Worm (Caenorhabditis elegans) whole organism, L1 larva: ENCODE data around the gene C53A5.13.
A peak's percentile ranks its signal among the peaks of the same experiment; 100 is the strongest.

Source experiments
- C16A3.4 ChIP-seq: fragments of 150-350 bp; optimal IDR thresholded peaks from 2 replicates; lab custom pipeline; 2014; ENCODE audit warnings: missing biosample characterization, missing genetic modification characterization
- C34B4.2 ChIP-seq: sonication (generic microtip); optimal IDR thresholded peaks from 2 replicates; lab custom pipeline; 2017; ENCODE audit warnings: mild to moderate bottlenecking, missing genetic modification characterization, missing compliant biosample characterization
- F16B12.6 ChIP-seq: fragments of 150-350 bp; optimal IDR thresholded peaks from 2 replicates; lab custom pipeline; 2014; ENCODE audit warnings: missing biosample characterization, missing genetic modification characterization
- ceh-8 ChIP-seq: fragments of 200-800 bp; sonication (Bioruptor generic); optimal IDR thresholded peaks from 2 replicates; lab custom pipeline; 2018; ENCODE audit warnings: mild to moderate bottlenecking, missing genetic modification characterization, moderate library complexity, missing compliant biosample characterization
- efl-1 ChIP-seq, 4 experiments: fragments of 150-350 bp; optimal IDR thresholded peaks in 3 of 4; peaks in 1 of 4; 1 replicate in 1 of 4; 2 replicates in 3 of 4; lab custom pipeline; 2014; ENCODE audit warnings: missing biosample characterization in 2 of 4, missing genetic modification characterization in 2 of 4, missing genetic modification reagents in 2 of 4
- efl-3 ChIP-seq: fragments of 200-800 bp; sonication (Bioruptor generic); optimal IDR thresholded peaks from 2 replicates; lab custom pipeline; 2018; ENCODE audit warnings: mild to moderate bottlenecking, missing genetic modification characterization, missing compliant biosample characterization
- egl-13 ChIP-seq: sonication (generic microtip); optimal IDR thresholded peaks from 2 replicates; lab custom pipeline; 2016; ENCODE audit warnings: missing genotype, missing genetic modification reagents, missing genetic modification characterization, missing compliant biosample characterization
- ets-5 ChIP-seq: fragments of 200-800 bp; sonication (Bioruptor generic); IDR thresholded peaks from 2 replicates; pipeline ENCODE4 v1.3.6; 2022; ENCODE audit warnings: missing genetic modification characterization, missing compliant biosample characterization
- fkh-4 ChIP-seq: sonication (generic microtip); optimal IDR thresholded peaks from 2 replicates; lab custom pipeline; 2016; ENCODE audit warnings: missing compliant biosample characterization, missing genetic modification characterization, borderline replicate concordance
- fos-1 ChIP-seq: fragments of 150-350 bp; optimal IDR thresholded peaks from 2 replicates; lab custom pipeline; 2014; ENCODE audit warnings: missing biosample characterization, missing genetic modification characterization
- hpl-2 ChIP-seq: fragments of 150-350 bp; optimal IDR thresholded peaks from 2 replicates; lab custom pipeline; 2014; ENCODE audit warnings: missing biosample characterization, missing genetic modification reagents, missing genetic modification characterization
- irx-1 ChIP-seq: sonication (generic microtip); optimal IDR thresholded peaks from 2 replicates; lab custom pipeline; 2016; ENCODE audit warnings: missing genetic modification characterization, missing compliant biosample characterization
- jun-1 ChIP-seq: fragments of 150-350 bp; optimal IDR thresholded peaks from 2 replicates; lab custom pipeline; 2014; ENCODE audit warnings: missing biosample characterization, missing genetic modification reagents, missing genetic modification characterization
- lin-13 ChIP-seq: fragments of 150-350 bp; optimal IDR thresholded peaks from 2 replicates; lab custom pipeline; 2014; ENCODE audit warnings: missing biosample characterization, missing genetic modification reagents, missing genetic modification characterization
- lin-14 ChIP-seq: fragments of 200-800 bp; sonication (Bioruptor generic); optimal IDR thresholded peaks from 2 replicates; lab custom pipeline; 2018; ENCODE audit warnings: mild to moderate bottlenecking, missing genetic modification characterization, moderate library complexity, missing compliant biosample characterization
- lin-15B ChIP-seq: fragments of 150-350 bp; sonication (generic microtip); optimal IDR thresholded peaks from 3 replicates; lab custom pipeline; 2014; ENCODE audit warnings: missing biosample characterization, missing genetic modification characterization
- lir-3 ChIP-seq: sonication (generic microtip); optimal IDR thresholded peaks from 2 replicates; lab custom pipeline; 2016; ENCODE audit warnings: mild to moderate bottlenecking, missing genetic modification characterization, moderate library complexity, missing compliant biosample characterization; ENCODE audit not compliant: poor library complexity
- lsy-2 ChIP-seq, 2 experiments: fragments of 150-350 bp; optimal IDR thresholded peaks; 2 replicates each; lab custom pipeline; 2014; ENCODE audit warnings: missing biosample characterization in 2 of 2, missing genetic modification characterization in 2 of 2
- mab-9 ChIP-seq: fragments of 200-800 bp; sonication (Bioruptor generic); IDR thresholded peaks from 2 replicates; pipeline ENCODE4 v1.3.6; 2022; ENCODE audit warnings: missing genetic modification reagents, missing genetic modification characterization, missing compliant biosample characterization
- mef-2 ChIP-seq: fragments of 150-350 bp; optimal IDR thresholded peaks from 2 replicates; lab custom pipeline; 2014; ENCODE audit warnings: missing biosample characterization, missing genetic modification characterization
- mep-1 ChIP-seq: fragments of 150-350 bp; optimal IDR thresholded peaks from 2 replicates; lab custom pipeline; 2014; ENCODE audit warnings: missing biosample characterization, missing genetic modification characterization
- nhr-11 ChIP-seq: fragments of 150-350 bp; optimal IDR thresholded peaks from 2 replicates; lab custom pipeline; 2014; ENCODE audit warnings: missing biosample characterization, missing genetic modification characterization
- nhr-19 ChIP-seq: fragments of 200-800 bp; sonication (Bioruptor generic); conservative IDR thresholded peaks from 2 replicates; pipeline ENCODE4 v1.3.6; 2022; ENCODE audit warnings: missing genetic modification characterization, missing compliant biosample characterization
- nhr-237 ChIP-seq: fragments of 150-350 bp; optimal IDR thresholded peaks from 2 replicates; lab custom pipeline; 2014; ENCODE audit warnings: missing biosample characterization, missing genetic modification characterization
- nhr-28 ChIP-seq: fragments of 150-350 bp; optimal IDR thresholded peaks from 2 replicates; lab custom pipeline; 2014; ENCODE audit warnings: missing biosample characterization, missing genetic modification characterization
- nhr-71 ChIP-seq: sonication (generic microtip); optimal IDR thresholded peaks from 2 replicates; lab custom pipeline; 2016; ENCODE audit warnings: mild to moderate bottlenecking, missing genetic modification characterization, moderate library complexity, missing compliant biosample characterization
- nhr-77 ChIP-seq: fragments of 150-350 bp; optimal IDR thresholded peaks from 2 replicates; lab custom pipeline; 2014; ENCODE audit warnings: missing biosample characterization, missing genetic modification characterization
- nhr-90 ChIP-seq: sonication (generic microtip); optimal IDR thresholded peaks from 2 replicates; lab custom pipeline; 2016; ENCODE audit warnings: mild to moderate bottlenecking, missing genetic modification characterization, missing compliant biosample characterization; ENCODE audit not compliant: poor library complexity
- rnt-1 ChIP-seq: sonication (generic microtip); optimal IDR thresholded peaks from 2 replicates; lab custom pipeline; 2016; ENCODE audit warnings: mild to moderate bottlenecking, missing genetic modification characterization, moderate library complexity, missing compliant biosample characterization
- snu-23 ChIP-seq: sonication (generic microtip); optimal IDR thresholded peaks from 2 replicates; lab custom pipeline; 2016; ENCODE audit warnings: missing genetic modification characterization, missing compliant biosample characterization
- sox-4 ChIP-seq: sonication (generic microtip); optimal IDR thresholded peaks from 2 replicates; lab custom pipeline; 2016; ENCODE audit warnings: missing genetic modification characterization, missing compliant biosample characterization
- tlp-1 ChIP-seq: fragments of 150-350 bp; optimal IDR thresholded peaks from 2 replicates; lab custom pipeline; 2014; ENCODE audit warnings: missing biosample characterization, missing genetic modification characterization
- unc-130 ChIP-seq: fragments of 150-350 bp; optimal IDR thresholded peaks from 2 replicates; lab custom pipeline; 2017; ENCODE audit warnings: missing biosample characterization, missing genetic modification characterization, inconsistent platforms
- unc-98 ChIP-seq: fragments of 200-800 bp; sonication (Bioruptor generic); IDR thresholded peaks from 2 replicates; pipeline ENCODE4 v1.3.6; 2022; ENCODE audit warnings: missing genetic modification characterization, missing compliant biosample characterization
- zag-1 ChIP-seq: fragments of 150-350 bp; optimal IDR thresholded peaks from 2 replicates; lab custom pipeline; 2014; ENCODE audit warnings: missing biosample characterization, missing genetic modification characterization
- ztf-4 ChIP-seq: fragments of 150-350 bp; optimal IDR thresholded peaks from 2 replicates; lab custom pipeline; 2014; ENCODE audit warnings: missing biosample characterization, missing genetic modification characterization

The C53A5.13 gene

ce11 chrV:14548510-14548909, 1.8 kb downstream of the C53A5.13 start (continued):
- TF ChIP-seq nhr-19 (no peak), mep-1 (tag; lab: Kevin White, UChicago) (peak; percentile 17), nhr-77 (tag; lab: Kevin White, UChicago) (no peak), unc-130 (no peak), C34B4.2 (tag; lab: Kevin White, UChicago) (no peak), egl-13 (tag; lab: Kevin White, UChicago) (no peak), F16B12.6 (tag; lab: Kevin White, UChicago) (no peak), unc-98 (GFP tag; lab: Robert Waterston, UW) (no peak)

DNA sequence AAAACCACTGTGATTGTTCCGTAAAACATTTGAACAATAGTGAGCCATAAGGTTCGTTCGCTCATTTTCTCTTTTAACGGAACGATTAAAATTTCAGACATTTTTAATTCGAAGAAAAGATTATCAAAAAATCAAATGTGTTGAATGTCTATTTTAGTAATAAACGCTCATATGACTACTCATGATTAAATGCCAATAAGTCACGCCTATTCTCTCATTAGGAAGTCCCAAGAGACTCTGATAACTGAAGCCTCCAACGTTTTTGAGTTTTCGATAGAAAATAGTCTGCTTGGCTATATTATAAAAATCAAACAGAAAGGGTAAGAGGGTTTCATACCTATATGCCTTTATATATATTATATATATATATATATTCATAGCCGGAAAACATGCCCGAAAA, 9.5 kb downstream of the C53A5.13 start, which contains the start of gene srg-47:
TSS of gene srg-47 (minus strand) at position 101 of the 400 bp plus-strand sequence.
- TF ChIP-seq efl-1 (optimal IDR thresholded peaks at IDR 0.05; lab: Kevin White, UChicago) (no peak), efl-1 (GFP tag; optimal IDR thresholded peaks at IDR 0.05 in 1 of 2; lab: Kevin White, UChicago) (no peak), ceh-8 (peak; percentile 41), lsy-2 (tag; optimal IDR thresholded peaks at IDR 0.05; lab: Kevin White, UChicago) (no peak), nhr-28 (tag; lab: Kevin White, UChicago) (no peak), unc-130 (no peak)

DNA sequence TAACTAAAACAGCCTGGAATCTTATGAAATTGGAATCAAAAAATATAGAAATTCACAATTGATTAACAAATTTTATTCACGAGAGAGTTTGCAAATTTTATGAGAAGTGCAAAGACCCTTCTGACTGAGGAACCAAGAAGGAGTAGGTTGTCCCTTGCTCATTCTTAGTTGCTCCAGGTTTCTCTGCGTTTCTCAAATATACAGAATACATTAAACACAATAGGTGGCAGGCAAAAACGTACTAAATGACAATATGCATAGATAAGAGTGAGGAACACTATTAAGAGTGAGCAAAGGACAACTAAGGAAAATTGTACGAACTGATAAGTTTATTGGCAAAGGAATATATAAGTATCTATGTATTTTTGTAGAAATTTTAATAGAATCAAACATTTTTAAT, 12.1 kb downstream of the C53A5.13 start, which contains the start of gene C53A5.9:
TSS of gene C53A5.9 (minus strand) at position 101 of the 400 bp plus-strand sequence.
- TF ChIP-seq nhr-11 (tag; lab: Kevin White, UChicago) (no peak), lin-13 (GFP tag; lab: Kevin White, UChicago) (no peak), mab-9 (GFP tag; lab: Robert Waterston, UW) (no peak), fkh-4 (tag; lab: Kevin White, UChicago) (no peak), lir-3 (tag; lab: Kevin White, UChicago) (no peak), fos-1 (tag; lab: Kevin White, UChicago) (no peak), efl-1 (optimal IDR thresholded peaks at IDR 0.05; lab: Kevin White, UChicago) (no peak), efl-1 (GFP tag; optimal IDR thresholded peaks at IDR 0.05 in 1 of 2; lab: Kevin White, UChicago) (peak in 1 of 2 experiments; percentile 14), mef-2 (tag; lab: Kevin White, UChicago) (no peak)

- TF ChIP-seq unc-98 (GFP tag; lab: Robert Waterston, UW): no peak
- TF ChIP-seq snu-23 (GFP tag; lab: Kevin White, UChicago): no peak
- no peak for TF ChIP-seq C16A3.4
- no peak for TF ChIP-seq tlp-1 (tag; lab: Kevin White, UChicago)
- TF ChIP-seq hpl-2 (GFP tag; lab: Kevin White, UChicago): no peak
- no peak for TF ChIP-seq nhr-237 (tag; lab: Kevin White, UChicago)
- TF ChIP-seq nhr-90 (tag; lab: Kevin White, UChicago): no peak
- TF ChIP-seq efl-3 (GFP tag; lab: Kevin White, UChicago): no peak
- no peak for TF ChIP-seq ets-5 (GFP tag; lab: Robert Waterston, UW)
These were observed 12.6 kb downstream of the C53A5.13 start, which contains the start of gene srt-32 for ce11 chrV:14559312-14559711. TSS of gene srt-32 (plus strand) at chrV:14559612.

DNA sequence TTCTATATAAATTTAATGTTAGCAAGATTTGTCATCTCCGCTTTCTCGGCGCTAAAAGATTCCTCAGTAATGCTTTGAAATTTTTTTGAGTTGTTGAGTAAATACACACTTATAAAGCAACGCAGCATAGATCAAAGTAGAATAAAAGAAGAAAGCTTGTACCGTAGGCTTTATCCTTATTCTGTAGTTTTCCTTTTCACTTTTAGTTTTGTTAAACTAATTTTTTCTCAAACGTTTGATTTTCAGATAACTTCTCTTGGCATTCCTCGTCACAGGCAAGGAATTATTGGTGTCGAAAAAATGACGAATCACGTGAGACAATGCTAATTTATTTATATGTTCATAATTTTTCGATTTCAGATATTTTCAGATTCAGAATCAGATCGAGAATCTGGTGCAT, 15.9 kb downstream of the C53A5.13 start, which contains the start of gene C53A5.11:
TSS of gene C53A5.11 (plus strand) at position 301 of the 400 bp plus-strand sequence.
- TF ChIP-seq nhr-19: no peak
- TF ChIP-seq ztf-4 (tag; lab: Kevin White, UChicago): no peak
- TF ChIP-seq sox-4 (tag; lab: Kevin White, UChicago): no peak
- no peak for TF ChIP-seq zag-1 (tag; lab: Kevin White, UChicago)
- no peak for TF ChIP-seq mep-1 (tag; lab: Kevin White, UChicago)
- TF ChIP-seq lin-15B (tag; lab: Kevin White, UChicago): no peak

- TF ChIP-seq rnt-1 (tag; lab: Kevin White, UChicago): peak; percentile 43
- TF ChIP-seq jun-1 (tag; lab: Kevin White, UChicago): no peak
- TF ChIP-seq nhr-71 (tag; lab: Kevin White, UChicago): peak; percentile 17
- TF ChIP-seq irx-1: no peak
- no peak for TF ChIP-seq ceh-8
- peak in 1 of 2 experiments; percentile 13 for TF ChIP-seq lsy-2 (tag; optimal IDR thresholded peaks at IDR 0.05; lab: Kevin White, UChicago)
- peak; percentile 69 for TF ChIP-seq lin-14 (GFP tag; lab: Kevin White, UChicago)
These were observed 30.2 kb downstream of the C53A5.13 start for ce11 chrV:14576745-14577373.
